Worm (Caenorhabditis elegans): ENCODE measurements around the gene T25B9.1.

The T25B9.1 gene

ce11 chrIV:10734527-10735436 is 15.2 kb downstream of the T25B9.1 start, which contains the start of the genes orc-5 and cyb-1 (continued):
- TF ChIP-seq ceh-6 (GFP tag; optimal IDR thresholded peaks at IDR 0.05) (no peak), unc-42 (tag; optimal IDR thresholded peaks at IDR 0.05) (peak; percentile 23), ceh-22 (tag; optimal IDR thresholded peaks at IDR 0.05) (no peak), fax-1 (tag; optimal IDR thresholded peaks at IDR 0.05) (no peak), K02D7.2 (tag; optimal IDR thresholded peaks at IDR 0.05) (no peak), ceh-30 (tag; optimal IDR thresholded peaks at IDR 0.05) (no peak), nhr-232 (tag; optimal IDR thresholded peaks at IDR 0.05) (no peak), hlh-13 (GFP tag; optimal IDR thresholded peaks at IDR 0.05) (no peak), tbx-7 (tag; optimal IDR thresholded peaks at IDR 0.05) (no peak), pag-3 (tag; optimal IDR thresholded peaks at IDR 0.05; ENCODE audit: borderline replicate concordance) (no peak), C38D4.7 (GFP tag; optimal IDR thresholded peaks at IDR 0.05) (no peak)

ce11 chrIV:10727734-10728133 is 22.2 kb downstream of the T25B9.1 start, which contains the start of gene ZC168.2:
TSS of gene ZC168.2 (plus strand) at chrIV:10728034.
- TF ChIP-seq lin-11 (tag; optimal IDR thresholded peaks at IDR 0.05) = no peak
- no peak for TF ChIP-seq ceh-19 (GFP tag; optimal IDR thresholded peaks at IDR 0.05)
- TF ChIP-seq pqm-1 (tag; optimal IDR thresholded peaks at IDR 0.05) = no peak
- no peak for TF ChIP-seq nfya-1 (tag; optimal IDR thresholded peaks at IDR 0.05)
- no peak for TF ChIP-seq ceh-14 (tag; optimal IDR thresholded peaks at IDR 0.05)
- TF ChIP-seq fkh-6 (tag; optimal IDR thresholded peaks at IDR 0.05) = no peak
- TF ChIP-seq ttx-3 (tag; optimal IDR thresholded peaks at IDR 0.05) = no peak
- no peak for TF ChIP-seq sdc-2 (tag; optimal IDR thresholded peaks at IDR 0.05)
- no peak for TF ChIP-seq ceh-18 (tag; optimal IDR thresholded peaks at IDR 0.05)
- TF ChIP-seq ceh-22 (tag; optimal IDR thresholded peaks at IDR 0.05) = no peak
- no peak for TF ChIP-seq ceh-45 (GFP tag; IDR thresholded peaks at IDR 0.05)
- no peak for TF ChIP-seq zip-5 (tag; optimal IDR thresholded peaks at IDR 0.05)
- TF ChIP-seq ceh-2 (tag; optimal IDR thresholded peaks at IDR 0.05) = no peak
- TF ChIP-seq pag-3 (tag; optimal IDR thresholded peaks at IDR 0.05; ENCODE audit: borderline replicate concordance) = no peak
- TF ChIP-seq T23F11.4 (GFP tag; optimal IDR thresholded peaks at IDR 0.05) = no peak
- no peak for TF ChIP-seq fkh-10 (GFP tag; optimal IDR thresholded peaks at IDR 0.05)

ce11 chrIV:10718865-10719264 is 31.1 kb downstream of the T25B9.1 start:
- no peak for TF ChIP-seq pqm-1 (tag; optimal IDR thresholded peaks at IDR 0.05)
- TF ChIP-seq hlh-6 (tag; optimal IDR thresholded peaks at IDR 0.05) = no peak
- no peak for TF ChIP-seq ahr-1 (tag; optimal IDR thresholded peaks at IDR 0.05)
- TF ChIP-seq T23F11.4 (GFP tag; optimal IDR thresholded peaks at IDR 0.05) = no peak
- TF ChIP-seq fkh-6 (tag; optimal IDR thresholded peaks at IDR 0.05) = no peak

ce11 chrIV:10718075-10718474 is 31.9 kb downstream of the T25B9.1 start:
- TF ChIP-seq hlh-30 (tag; optimal IDR thresholded peaks at IDR 0.05; ENCODE audit: insufficient read depth) (peak; percentile 38), ceh-48 (tag; optimal IDR thresholded peaks at IDR 0.05) (no peak)

- TF ChIP-seq ceh-19 (GFP tag; optimal IDR thresholded peaks at IDR 0.05) (no peak), mec-3 (tag; optimal IDR thresholded peaks at IDR 0.05; ENCODE audit: borderline replicate concordance) (no peak), F13H6.1 (tag; optimal IDR thresholded peaks at IDR 0.05) (no peak), T23F11.4 (GFP tag; optimal IDR thresholded peaks at IDR 0.05) (no peak), tbx-2 (tag; optimal IDR thresholded peaks at IDR 0.05) (no peak), sox-2 (GFP tag; IDR thresholded peaks at IDR 0.05) (no peak), ceh-14 (tag; optimal IDR thresholded peaks at IDR 0.05) (no peak), pag-3 (tag; optimal IDR thresholded peaks at IDR 0.05; ENCODE audit: borderline replicate concordance) (no peak), C38D4.7 (GFP tag; optimal IDR thresholded peaks at IDR 0.05) (no peak), ceh-22 (tag; optimal IDR thresholded peaks at IDR 0.05) (no peak), hlh-6 (tag; optimal IDR thresholded peaks at IDR 0.05) (no peak), pat-9 (tag; optimal IDR thresholded peaks at IDR 0.05) (no peak), ceh-45 (GFP tag; IDR thresholded peaks at IDR 0.05) (no peak), elt-4 (tag; optimal IDR thresholded peaks at IDR 0.05) (no peak), unc-86 (tag; optimal IDR thresholded peaks at IDR 0.05) (no peak), pqm-1 (tag; optimal IDR thresholded peaks at IDR 0.05) (no peak), nhr-232 (tag; optimal IDR thresholded peaks at IDR 0.05) (no peak), zip-5 (tag; optimal IDR thresholded peaks at IDR 0.05) (no peak), hlh-8 (tag; optimal IDR thresholded peaks at IDR 0.05) (no peak), nfya-1 (tag; optimal IDR thresholded peaks at IDR 0.05) (no peak)
These were observed 33.6 kb downstream of the T25B9.1 start, which contains the start of gene ncx-3 for ce11 chrIV:10716348-10716747. TSS of gene ncx-3 (plus strand) at chrIV:10716648.
